Fruit fly (Drosophila melanogaster) whole organism, embryonic: Measurements from ENCODE around the gene drm.

ENCODE experiments used
- B-H1 ChIP-seq: fragments of 200-800 bp; sonication (Bioruptor generic); IDR thresholded peaks from 3 replicates; pipeline ENCODE4 v1.3.6; 2022; ENCODE audit warnings: missing biosample characterization, missing genetic modification characterization
- B-H2 ChIP-seq: fragments of 200-800 bp; sonication (Bioruptor generic); optimal IDR thresholded peaks from 2 replicates; lab custom pipeline; 2018; ENCODE audit warnings: missing biosample characterization, mild to moderate bottlenecking, missing genetic modification characterization
- CG10267 ChIP-seq: fragments of 200-800 bp; sonication (Bioruptor generic); optimal IDR thresholded peaks from 2 replicates; lab custom pipeline; 2018; ENCODE audit warnings: missing biosample characterization, mild to moderate bottlenecking, missing genetic modification characterization, moderate library complexity
- CG10431 ChIP-seq: fragments of 200-800 bp; sonication (Bioruptor generic); optimal IDR thresholded peaks from 3 replicates; lab custom pipeline; 2018; ENCODE audit warnings: missing biosample characterization, mild to moderate bottlenecking, missing genetic modification characterization
- CG10462 ChIP-seq: fragments of 200-800 bp; sonication (Bioruptor generic); optimal IDR thresholded peaks from 2 replicates; lab custom pipeline; 2016; ENCODE audit warnings: missing biosample characterization, missing genetic modification characterization
- CG12659 ChIP-seq: fragments of 200-800 bp; sonication (Bioruptor generic); optimal IDR thresholded peaks from 3 replicates; lab custom pipeline; 2017; ENCODE audit warnings: mild to moderate bottlenecking, missing biosample characterization, missing genetic modification reagents, missing genetic modification characterization
- CG12769 ChIP-seq: fragments of 200-800 bp; sonication (Bioruptor generic); optimal IDR thresholded peaks from 2 replicates; lab custom pipeline; 2019; ENCODE audit warnings: missing biosample characterization, mild to moderate bottlenecking, missing genetic modification characterization, moderate library complexity
- CG16813 ChIP-seq: fragments of 200-800 bp; sonication (Bioruptor generic); IDR thresholded peaks from 3 replicates; pipeline ENCODE4 v1.3.6; 2022; ENCODE audit warnings: missing biosample characterization, missing genetic modification characterization; ENCODE audit not compliant: partially characterized antibody
- CG16863 ChIP-seq: fragments of 200-800 bp; sonication (Bioruptor generic); optimal IDR thresholded peaks from 3 replicates; lab custom pipeline; 2016; ENCODE audit warnings: missing biosample characterization, missing genetic modification characterization
- CG17568 ChIP-seq: fragments of 200-800 bp; sonication (Bioruptor generic); optimal IDR thresholded peaks from 2 replicates; lab custom pipeline; 2018; ENCODE audit warnings: missing biosample characterization, mild to moderate bottlenecking, missing genetic modification characterization, moderate library complexity
- CG17802 ChIP-seq: fragments of 200-800 bp; sonication (Bioruptor generic); optimal IDR thresholded peaks from 2 replicates; lab custom pipeline; 2018; ENCODE audit warnings: missing biosample characterization, mild to moderate bottlenecking, missing genetic modification characterization, moderate library complexity
- CG2889 ChIP-seq: fragments of 200-800 bp; sonication (Bioruptor generic); IDR thresholded peaks from 3 replicates; pipeline ENCODE4 v1.3.6; 2022; ENCODE audit warnings: missing biosample characterization, missing genetic modification characterization
- CG32767 ChIP-seq: fragments of 200-800 bp; sonication (Bioruptor generic); IDR thresholded peaks from 2 replicates; pipeline ENCODE4 v1.3.6; 2022; ENCODE audit warnings: missing biosample characterization, missing genetic modification characterization
- CG3847 ChIP-seq: fragments of 200-800 bp; sonication (Bioruptor generic); IDR thresholded peaks from 2 replicates; pipeline ENCODE4 v1.3.6; 2022; ENCODE audit warnings: missing biosample characterization, missing genetic modification characterization
- CG7745 ChIP-seq: fragments of 200-800 bp; sonication (Bioruptor generic); optimal IDR thresholded peaks from 2 replicates; lab custom pipeline; 2018; ENCODE audit warnings: missing biosample characterization, mild to moderate bottlenecking, missing genetic modification characterization, moderate library complexity
- D19B ChIP-seq: fragments of 200-800 bp; sonication (Bioruptor generic); optimal IDR thresholded peaks from 2 replicates; lab custom pipeline; 2017; ENCODE audit warnings: missing biosample characterization, mild to moderate bottlenecking, missing genetic modification characterization
- Dip3 ChIP-seq: fragments of 200-800 bp; sonication (Bioruptor generic); optimal IDR thresholded peaks from 3 replicates; lab custom pipeline; 2016; ENCODE audit warnings: missing biosample characterization, missing genetic modification characterization
- Doc2 ChIP-seq: fragments of 200-800 bp; sonication (Bioruptor generic); IDR thresholded peaks from 2 replicates; pipeline ENCODE4 v1.3.6; 2022; ENCODE audit warnings: missing biosample characterization, missing genetic modification characterization
- Elba2 ChIP-seq: fragments of 200-800 bp; sonication (Bioruptor generic); optimal IDR thresholded peaks from 3 replicates; lab custom pipeline; 2016; ENCODE audit warnings: missing biosample characterization, missing genetic modification characterization
- Gug ChIP-seq: fragments of 200-800 bp; sonication (Bioruptor generic); IDR thresholded peaks from 4 replicates; pipeline ENCODE4 v1.3.6; 2022; ENCODE audit warnings: missing biosample characterization, missing genetic modification characterization
- HLH54F ChIP-seq: fragments of 200-800 bp; sonication (Bioruptor generic); optimal IDR thresholded peaks from 3 replicates; lab custom pipeline; 2016; ENCODE audit warnings: missing biosample characterization, missing genetic modification characterization
- Hr39 ChIP-seq: fragments of >200 bp; optimal IDR thresholded peaks from 2 replicates; lab custom pipeline; 2017
- Hr78 ChIP-seq, 2 experiments: fragments of 200-800 bp in 1 of 2; fragments of >200 bp in 1 of 2; sonication (Bioruptor generic) in 1 of 2; optimal IDR thresholded peaks; 2 replicates each; lab custom pipeline; 2017 to 2019; ENCODE audit warnings: missing biosample characterization in 2 of 2, missing genetic modification characterization in 2 of 2, mild to moderate bottlenecking in 1 of 2, moderate library complexity in 1 of 2
- Meics ChIP-seq: fragments of 200-800 bp; sonication (Bioruptor generic); optimal IDR thresholded peaks from 2 replicates; lab custom pipeline; 2017; ENCODE audit warnings: missing biosample characterization, mild to moderate bottlenecking, missing genetic modification characterization
- NFAT ChIP-seq: fragments of 200-800 bp; sonication (Bioruptor generic); IDR thresholded peaks from 2 replicates; pipeline ENCODE4 v1.3.6; 2022; ENCODE audit warnings: missing biosample characterization, missing genetic modification characterization
- NK7.1 ChIP-seq: fragments of 200-800 bp; sonication (Bioruptor generic); optimal IDR thresholded peaks from 3 replicates; lab custom pipeline; 2016; ENCODE audit warnings: missing biosample characterization, missing genetic modification characterization
- Oaz ChIP-seq: fragments of 200-800 bp; sonication (Bioruptor generic); IDR thresholded peaks from 2 replicates; pipeline ENCODE4 v1.3.6; 2022; ENCODE audit warnings: missing biosample characterization, missing genetic modification characterization
- Stat92E ChIP-seq, 3 experiments: fragments of >200 bp in 2 of 3; fragments of 200-800 bp in 1 of 3; sonication (Bioruptor generic) in 1 of 3; optimal IDR thresholded peaks; 2 replicates each; lab custom pipeline; 2017 to 2019; ENCODE audit warnings: missing biosample characterization in 3 of 3, missing genetic modification characterization in 3 of 3, mild to moderate bottlenecking in 1 of 3, moderate library complexity in 1 of 3
- corto ChIP-seq: fragments of 200-800 bp; sonication (Bioruptor generic); optimal IDR thresholded peaks from 2 replicates; lab custom pipeline; 2016; ENCODE audit warnings: missing biosample characterization, mild to moderate bottlenecking, missing genetic modification characterization, moderate library complexity
- dan ChIP-seq: fragments of 200-800 bp; sonication (Bioruptor generic); IDR thresholded peaks from 2 replicates; pipeline ENCODE4 v1.3.6; 2022; ENCODE audit warnings: missing biosample characterization, missing genetic modification characterization
- eyg ChIP-seq: fragments of 200-800 bp; sonication (Bioruptor generic); optimal IDR thresholded peaks from 3 replicates; lab custom pipeline; 2016; ENCODE audit warnings: missing biosample characterization, missing genetic modification characterization
- fd64A ChIP-seq: fragments of 200-800 bp; sonication (Bioruptor generic); optimal IDR thresholded peaks from 3 replicates; lab custom pipeline; 2018; ENCODE audit warnings: missing biosample characterization, mild to moderate bottlenecking, missing genetic modification characterization
- fd96Cb ChIP-seq: fragments of 200-800 bp; sonication (Bioruptor generic); optimal IDR thresholded peaks from 2 replicates; lab custom pipeline; 2018; ENCODE audit warnings: missing biosample characterization, mild to moderate bottlenecking, missing genetic modification characterization, moderate library complexity
- gsb-n ChIP-seq: fragments of 200-800 bp; sonication (Bioruptor generic); optimal IDR thresholded peaks from 3 replicates; lab custom pipeline; 2018; ENCODE audit warnings: missing biosample characterization, mild to moderate bottlenecking, missing genetic modification characterization
- gt ChIP-seq: fragments of 200-800 bp; sonication (Bioruptor generic); IDR thresholded peaks from 2 replicates; pipeline ENCODE4 v1.3.6; 2022; ENCODE audit warnings: missing biosample characterization, missing genetic modification characterization
- hkb ChIP-seq, 2 experiments: fragments of 200-800 bp in 1 of 2; fragments of >200 bp in 1 of 2; sonication (Bioruptor generic) in 1 of 2; IDR thresholded peaks in 1 of 2; optimal IDR thresholded peaks in 1 of 2; 2 replicates each; pipeline versions ENCODE4 v1.3.6 to Lab custom; 2017 to 2022; ENCODE audit warnings: missing biosample characterization in 1 of 2, missing genetic modification characterization in 1 of 2
- jigr1 ChIP-seq: fragments of 200-800 bp; sonication (Bioruptor generic); IDR thresholded peaks from 3 replicates; pipeline ENCODE4 v1.3.6; 2022; ENCODE audit warnings: missing biosample characterization, missing genetic modification characterization
- ken ChIP-seq: fragments of 200-800 bp; sonication (Bioruptor generic); IDR thresholded peaks from 3 replicates; pipeline ENCODE4 v1.3.6; 2022; ENCODE audit warnings: missing biosample characterization, missing genetic modification characterization
- maf-S ChIP-seq: fragments of 200-800 bp; sonication (Bioruptor generic); optimal IDR thresholded peaks from 2 replicates; lab custom pipeline; 2016; ENCODE audit warnings: missing biosample characterization, missing genetic modification characterization
- mam ChIP-seq: fragments of 200-800 bp; sonication (Bioruptor generic); optimal IDR thresholded peaks from 3 replicates; lab custom pipeline; 2016; ENCODE audit warnings: missing biosample characterization, missing genetic modification characterization
- mld ChIP-seq: fragments of 200-800 bp; sonication (Bioruptor generic); IDR thresholded peaks from 3 replicates; pipeline ENCODE4 v1.3.6; 2022; ENCODE audit warnings: missing biosample characterization, missing genetic modification characterization; ENCODE audit not compliant: partially characterized antibody
- nau ChIP-seq: fragments of 200-800 bp; sonication (Bioruptor generic); optimal IDR thresholded peaks from 3 replicates; lab custom pipeline; 2017; ENCODE audit warnings: missing biosample characterization, mild to moderate bottlenecking, missing genetic modification characterization, missing genetic modification reagents
- oc ChIP-seq: fragments of 200-800 bp; sonication (Bioruptor generic); optimal IDR thresholded peaks from 2 replicates; lab custom pipeline; 2018; ENCODE audit warnings: missing biosample characterization, mild to moderate bottlenecking, missing genetic modification characterization, moderate library complexity
- pb ChIP-seq: fragments of 200-800 bp; sonication (Bioruptor generic); optimal IDR thresholded peaks from 3 replicates; lab custom pipeline; 2016; ENCODE audit warnings: missing biosample characterization, missing genetic modification characterization
- sens ChIP-seq: fragments of 200-800 bp; sonication (Bioruptor generic); peaks from one replicate; lab custom pipeline; 2016; ENCODE audit warnings: missing biosample characterization, missing genetic modification characterization
- sim ChIP-seq: fragments of 200-800 bp; sonication (Bioruptor generic); IDR thresholded peaks from 2 replicates; pipeline ENCODE4 v1.3.6; 2022; ENCODE audit warnings: missing biosample characterization, missing genetic modification characterization
- stc ChIP-seq: fragments of 200-800 bp; sonication (Bioruptor generic); IDR thresholded peaks from 2 replicates; pipeline ENCODE4 v1.3.6; 2022; ENCODE audit warnings: missing biosample characterization, missing genetic modification characterization
- tin ChIP-seq: fragments of 200-800 bp; sonication (Bioruptor generic); optimal IDR thresholded peaks from 3 replicates; lab custom pipeline; 2016; ENCODE audit warnings: missing biosample characterization, missing genetic modification characterization
- vvl ChIP-seq: fragments of 200-800 bp; sonication (Bioruptor generic); IDR thresholded peaks from 2 replicates; pipeline ENCODE4 v1.3.6; 2022; ENCODE audit warnings: missing biosample characterization, missing genetic modification characterization
- zen2 ChIP-seq: fragments of 200-800 bp; sonication (Bioruptor generic); IDR thresholded peaks from 3 replicates; pipeline ENCODE4 v1.3.6; 2022; ENCODE audit warnings: missing biosample characterization, missing genetic modification characterization; ENCODE audit not compliant: partially characterized antibody

drm gene

DNA sequence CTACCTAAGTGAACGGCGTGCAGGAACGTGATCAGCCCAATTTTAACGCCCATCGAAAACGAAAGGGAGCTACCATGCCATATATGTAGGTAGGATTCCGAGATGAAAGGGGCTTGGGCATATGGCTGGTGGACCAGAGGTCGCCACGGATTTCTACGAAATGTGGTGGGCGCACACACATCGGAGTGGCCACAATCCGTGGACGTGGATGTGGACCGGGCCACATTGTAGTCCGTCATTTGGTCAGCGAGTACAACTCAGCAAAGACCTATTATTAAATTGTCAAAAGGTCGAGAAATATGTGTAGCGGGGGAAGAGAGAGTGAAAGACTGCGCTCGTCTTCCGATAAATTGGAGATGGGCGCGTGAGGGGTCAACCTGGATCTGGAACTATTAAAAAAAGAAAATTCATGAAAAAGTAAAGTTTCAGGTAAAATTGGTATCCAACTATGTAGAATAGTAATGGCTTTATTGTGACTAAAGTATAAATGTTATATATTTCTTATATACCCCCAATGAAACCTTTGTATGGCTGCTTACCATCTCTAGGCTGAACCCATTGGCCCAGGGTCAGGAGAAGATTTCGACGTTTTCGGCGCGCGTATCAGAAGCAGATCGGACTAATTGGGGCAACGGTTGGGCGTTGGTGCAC lies 16.5 kb downstream of the drm start (continued):
- TF ChIP-seq fd64A (GFP tag; lab: Kevin White, UChicago) (no peak), corto (GFP tag; lab: Kevin White, UChicago) (no peak), gsb-n (no peak), Doc2 (GFP tag; lab: Robert Waterston, UW) (no peak), eyg (GFP tag; lab: Kevin White, UChicago) (no peak), CG16813 (GFP tag; lab: Robert Waterston, UW) (peak; percentile 59), CG17568 (GFP tag; lab: Kevin White, UChicago) (no peak), Oaz (GFP tag; lab: Robert Waterston, UW) (no peak), CG10462 (GFP tag; lab: Kevin White, UChicago) (no peak), Elba2 (GFP tag; lab: Kevin White, UChicago) (no peak), CG10267 (peak; percentile 35), NK7.1 (GFP tag; lab: Kevin White, UChicago) (no peak), Stat92E (GFP tag; optimal IDR thresholded peaks at IDR 0.05; lab: Kevin White, UChicago) (peak in 1 of 3 experiments; percentile 50), nau (no peak), Meics (no peak), mam (no peak), Dip3 (no peak), CG10431 (GFP tag; lab: Kevin White, UChicago) (no peak), stc (GFP tag; lab: Robert Waterston, UW) (0 out of 2 replicates have a peak, but pooled peaks have one; percentile 27), fd96Cb (tag; lab: Kevin White, UChicago) (peak; percentile 7), CG12769 (tag; lab: Kevin White, UChicago) (no peak), CG16863 (GFP tag; lab: Kevin White, UChicago) (no peak), sim (GFP tag; lab: Robert Waterston, UW) (no peak), Hr78 (GFP tag; optimal IDR thresholded peaks at IDR 0.05; lab: Kevin White, UChicago) (peak in 1 of 2 experiments; percentile 88), vvl (GFP tag; lab: Robert Waterston, UW) (0 out of 2 replicates have a peak, but pooled peaks have one; percentile 16), CG12659 (no peak), CG2889 (GFP tag; lab: Robert Waterston, UW) (no peak), hkb (optimal IDR thresholded peaks at IDR 0.05; lab: Kevin White, UChicago) (no peak), hkb (GFP tag; IDR thresholded peaks at IDR 0.05; lab: Robert Waterston, UW) (no peak), tin (no peak), CG32767 (GFP tag; lab: Robert Waterston, UW) (0 out of 2 replicates have a peak, but pooled peaks have one; percentile 17), B-H2 (GFP tag; lab: Kevin White, UChicago) (no peak), jigr1 (no peak), Hr39 (no peak), D19B (GFP tag; lab: Kevin White, UChicago) (no peak), sens (peak; percentile 87), dan (GFP tag; lab: Robert Waterston, UW) (peak; percentile 45; the same call in 1 of the 2 replicates), CG17802 (tag; lab: Kevin White, UChicago) (no peak), gt (GFP tag; lab: Robert Waterston, UW) (no peak), Gug (no peak), mld (GFP tag; lab: Robert Waterston, UW) (no peak), pb (GFP tag; lab: Kevin White, UChicago) (no peak), CG7745 (no peak), B-H1 (GFP tag; lab: Robert Waterston, UW) (no peak), HLH54F (GFP tag; lab: Kevin White, UChicago) (no peak), CG3847 (GFP tag; lab: Robert Waterston, UW) (no peak), zen2 (no peak), oc (tag; lab: Kevin White, UChicago) (no peak), ken (no peak), maf-S (GFP tag; lab: Kevin White, UChicago) (no peak), NFAT (GFP tag; lab: Robert Waterston, UW) (no peak)
